Fruit fly (Drosophila melanogaster): ENCODE data around the gene Octbeta1R.
A peak's percentile ranks its signal among the peaks of the same experiment; 100 is the strongest.

The Octbeta1R gene

dm6 chr3R:22522859-22523258, 25.8 kb downstream of the Octbeta1R start:
- TF ChIP-seq gce (GFP tag; IDR thresholded peaks at IDR 0.05) (no peak), esg (GFP tag; conservative IDR thresholded peaks at IDR 0.05) (no peak), zfh2 (GFP tag; optimal IDR thresholded peaks at IDR 0.05) (no peak), tgo (GFP tag; IDR thresholded peaks at IDR 0.05) (no peak), CG4730 (GFP tag; IDR thresholded peaks at IDR 0.05) (no peak), Ssrp (tag; optimal IDR thresholded peaks at IDR 0.05) (no peak), Oli (tag; optimal IDR thresholded peaks at IDR 0.05) (no peak), GATAe (GFP tag; conservative IDR thresholded peaks at IDR 0.05) (no peak), Poxn (GFP tag; IDR thresholded peaks at IDR 0.05) (no peak), CG2202 (tag; optimal IDR thresholded peaks at IDR 0.05) (no peak), btn (GFP tag; optimal IDR thresholded peaks at IDR 0.05) (no peak), CG11696 (GFP tag; IDR thresholded peaks at IDR 0.05) (no peak), pum (GFP tag; optimal IDR thresholded peaks at IDR 0.05) (no peak), stwl (tag; optimal IDR thresholded peaks at IDR 0.05) (no peak), Hmr (GFP tag; optimal IDR thresholded peaks at IDR 0.05) (no peak), Gsc (GFP tag; IDR thresholded peaks at IDR 0.05) (no peak), CG17328 (GFP tag; IDR thresholded peaks at IDR 0.05) (no peak), H15 (GFP tag; IDR thresholded peaks at IDR 0.05) (no peak), nerfin-1 (tag; optimal IDR thresholded peaks at IDR 0.05) (no peak), CG10209 (GFP tag; optimal IDR thresholded peaks at IDR 0.05) (no peak), dan (GFP tag; IDR thresholded peaks at IDR 0.05) (no peak), emc (GFP tag; optimal IDR thresholded peaks at IDR 0.05) (no peak), CG10543 (GFP tag; optimal IDR thresholded peaks at IDR 0.05) (peak; percentile 66), CG15073 (GFP tag; optimal IDR thresholded peaks at IDR 0.05) (no peak), sna (GFP tag; IDR thresholded peaks at IDR 0.05; ENCODE audit: partially characterized antibody) (no peak), cad (GFP tag; optimal IDR thresholded peaks at IDR 0.05) (no peak), Lhr (GFP tag; optimal IDR thresholded peaks at IDR 0.05) (no peak), CG17829 (tag; optimal IDR thresholded peaks at IDR 0.05) (no peak), z (GFP tag; IDR thresholded peaks at IDR 0.05) (no peak), onecut (GFP tag; IDR thresholded peaks at IDR 0.05) (no peak), CG11560 (tag; IDR thresholded peaks at IDR 0.05) (no peak), sd (tag; optimal IDR thresholded peaks at IDR 0.05) (peak; percentile 17), CG6654 (GFP tag; optimal IDR thresholded peaks at IDR 0.05) (no peak), en (GFP tag; optimal IDR thresholded peaks at IDR 0.05) (no peak), chinmo (GFP tag; IDR thresholded peaks at IDR 0.05; ENCODE audit: partially characterized antibody) (0 out of 4 replicates have a peak, but pooled peaks have one; percentile 51), CG11695 (GFP tag; IDR thresholded peaks at IDR 0.05) (no peak), pfk (GFP tag; optimal IDR thresholded peaks at IDR 0.05) (no peak), fd3F (GFP tag; optimal IDR thresholded peaks at IDR 0.05) (no peak), cwo (GFP tag; optimal IDR thresholded peaks at IDR 0.05) (no peak), NC2α (GFP tag; optimal IDR thresholded peaks at IDR 0.05) (no peak), Scr (GFP tag; IDR thresholded peaks at IDR 0.05; ENCODE audit: partially characterized antibody) (no peak), fd96Cb (tag; optimal IDR thresholded peaks at IDR 0.05) (no peak), CG8478 (optimal IDR thresholded peaks at IDR 0.05) (no peak), Sox100B (GFP tag; optimal IDR thresholded peaks at IDR 0.05) (no peak), CG34376 (GFP tag; optimal IDR thresholded peaks at IDR 0.05) (peak; percentile 80), Ets65A (GFP tag) (no peak), wdn (GFP tag; IDR thresholded peaks at IDR 0.05) (no peak), Atf6 (GFP tag; IDR thresholded peaks at IDR 0.05) (no peak), CG9609 (GFP tag; optimal IDR thresholded peaks at IDR 0.05) (no peak), CG15696 (tag; optimal IDR thresholded peaks at IDR 0.05) (no peak), pan (optimal IDR thresholded peaks at IDR 0.05) (no peak), pan (GFP tag; optimal IDR thresholded peaks at IDR 0.05 in 1 of 2, IDR thresholded peaks at IDR 0.05 in 1 of 2) (no peak), gcm (GFP tag; optimal IDR thresholded peaks at IDR 0.05) (no peak)
